Worm (Caenorhabditis elegans) whole organism, L3 larva: ENCODE results near the gene fib-1.

Source experiments
- R02D3.7 ChIP-seq: fragments of 150-350 bp; optimal IDR thresholded peaks from 2 replicates; lab custom pipeline; 2014; ENCODE audit warnings: missing biosample characterization, missing genetic modification characterization
- ZK546.5 ChIP-seq: sonication (generic microtip); optimal IDR thresholded peaks from 2 replicates; lab custom pipeline; 2017; ENCODE audit warnings: missing biosample characterization, missing genetic modification characterization
- ama-1 ChIP-seq: fragments of 150-350 bp; optimal IDR thresholded peaks from 2 replicates; lab custom pipeline; 2018
- ceh-16 ChIP-seq: sonication (generic microtip); optimal IDR thresholded peaks from 2 replicates; lab custom pipeline; 2017; ENCODE audit warnings: missing biosample characterization, missing genetic modification characterization
- ceh-28 ChIP-seq: fragments of 150-350 bp; optimal IDR thresholded peaks from 2 replicates; lab custom pipeline; 2014; ENCODE audit warnings: missing biosample characterization, missing genetic modification reagents, missing genetic modification characterization
- daf-12 ChIP-seq: fragments of 150-350 bp; optimal IDR thresholded peaks from 2 replicates; lab custom pipeline; 2014; ENCODE audit warnings: missing biosample characterization, missing genetic modification reagents, missing genetic modification characterization
- egl-27 ChIP-seq: sonication (generic microtip); optimal IDR thresholded peaks from 4 replicates; lab custom pipeline; 2017; ENCODE audit warnings: missing biosample characterization, missing genetic modification reagents, missing genetic modification characterization
- egl-5 ChIP-seq: fragments of 150-350 bp; optimal IDR thresholded peaks from 2 replicates; lab custom pipeline; 2017; ENCODE audit warnings: missing biosample characterization, missing genetic modification reagents, missing genetic modification characterization, inconsistent platforms
- elt-2 ChIP-seq: sonication (generic microtip); optimal IDR thresholded peaks from 2 replicates; lab custom pipeline; 2016; ENCODE audit warnings: missing genetic modification reagents, mild to moderate bottlenecking, missing genetic modification characterization, missing compliant biosample characterization
- elt-3 ChIP-seq, 3 experiments: fragments of 150-350 bp in 1 of 3; sonication (generic microtip) in 2 of 3; optimal IDR thresholded peaks; 2 replicates in 2 of 3; 4 replicates in 1 of 3; lab custom pipeline; 2014 to 2017; ENCODE audit warnings: missing biosample characterization in 3 of 3, missing genetic modification characterization in 3 of 3
- fos-1 ChIP-seq: fragments of 150-350 bp; optimal IDR thresholded peaks from 2 replicates; lab custom pipeline; 2014; ENCODE audit warnings: missing biosample characterization, missing genetic modification characterization
- jun-1 ChIP-seq: fragments of 150-350 bp; optimal IDR thresholded peaks from 2 replicates; lab custom pipeline; 2014; ENCODE audit warnings: missing biosample characterization, missing genetic modification reagents, missing genetic modification characterization
- lin-15B ChIP-seq: fragments of 150-350 bp; optimal IDR thresholded peaks from 2 replicates; lab custom pipeline; 2014; ENCODE audit warnings: missing biosample characterization, missing genetic modification characterization
- lsy-12 ChIP-seq: sonication (generic microtip); optimal IDR thresholded peaks from 2 replicates; lab custom pipeline; 2016; ENCODE audit warnings: mild to moderate bottlenecking, missing genetic modification characterization, missing compliant biosample characterization
- mml-1 ChIP-seq: fragments of 150-350 bp; sonication (generic microtip); optimal IDR thresholded peaks from 3 replicates; lab custom pipeline; 2014; ENCODE audit warnings: missing biosample characterization, missing genetic modification characterization
- nfya-1 ChIP-seq: sonication (generic microtip); optimal IDR thresholded peaks from 2 replicates; lab custom pipeline; 2017; ENCODE audit warnings: missing genetic modification characterization, mild to moderate bottlenecking, missing compliant biosample characterization, antibody characterized with exemption, moderate library complexity; ENCODE audit not compliant: insufficient read depth
- nhr-11 ChIP-seq: fragments of 150-350 bp; optimal IDR thresholded peaks from 2 replicates; lab custom pipeline; 2014; ENCODE audit warnings: missing biosample characterization, missing genetic modification characterization
- nhr-12 ChIP-seq: fragments of 150-350 bp; optimal IDR thresholded peaks from 2 replicates; lab custom pipeline; 2014; ENCODE audit warnings: missing biosample characterization, missing genetic modification characterization
- nhr-28 ChIP-seq: fragments of 150-350 bp; optimal IDR thresholded peaks from 2 replicates; lab custom pipeline; 2014; ENCODE audit warnings: missing biosample characterization, missing genetic modification characterization
- nhr-67 ChIP-seq: fragments of 150-350 bp; optimal IDR thresholded peaks from 2 replicates; lab custom pipeline; 2014; ENCODE audit warnings: missing biosample characterization, missing genetic modification characterization
- nhr-76 ChIP-seq: fragments of 150-350 bp; sonication (generic microtip); optimal IDR thresholded peaks from 5 replicates; lab custom pipeline; 2014; ENCODE audit warnings: missing biosample characterization, missing genetic modification characterization
- nhr-77 ChIP-seq: fragments of 150-350 bp; optimal IDR thresholded peaks from 2 replicates; lab custom pipeline; 2014; ENCODE audit warnings: missing biosample characterization, missing genetic modification characterization
- pha-4 ChIP-seq: fragments of 150-350 bp; optimal IDR thresholded peaks from 2 replicates; lab custom pipeline; 2014; ENCODE audit warnings: missing biosample characterization, missing genetic modification reagents, missing genetic modification characterization
- pqm-1 ChIP-seq: fragments of 150-350 bp; optimal IDR thresholded peaks from 2 replicates; lab custom pipeline; 2017; ENCODE audit warnings: missing biosample characterization, missing genetic modification characterization, inconsistent platforms
- sea-2 ChIP-seq: fragments of 150-350 bp; sonication (generic microtip); optimal IDR thresholded peaks from 4 replicates; lab custom pipeline; 2014; ENCODE audit warnings: missing biosample characterization, missing genetic modification reagents, missing genetic modification characterization
- snpc-4 ChIP-seq: fragments of 150-350 bp; optimal IDR thresholded peaks from 2 replicates; lab custom pipeline; 2014; ENCODE audit warnings: missing biosample characterization, missing genetic modification characterization
- tbx-2 ChIP-seq: sonication (generic microtip); optimal IDR thresholded peaks from 2 replicates; lab custom pipeline; 2016; ENCODE audit warnings: mild to moderate bottlenecking, missing genetic modification characterization, missing compliant biosample characterization
- zag-1 ChIP-seq: fragments of 150-350 bp; optimal IDR thresholded peaks from 2 replicates; lab custom pipeline; 2014; ENCODE audit warnings: missing biosample characterization, missing genetic modification characterization
- ztf-11 ChIP-seq: fragments of 150-350 bp; optimal IDR thresholded peaks from 2 replicates; lab custom pipeline; 2014; ENCODE audit warnings: missing biosample characterization, missing genetic modification characterization
- ztf-4 ChIP-seq: fragments of 150-350 bp; optimal IDR thresholded peaks from 2 replicates; lab custom pipeline; 2014; ENCODE audit warnings: missing biosample characterization, missing genetic modification characterization

fib-1 gene

DNA sequence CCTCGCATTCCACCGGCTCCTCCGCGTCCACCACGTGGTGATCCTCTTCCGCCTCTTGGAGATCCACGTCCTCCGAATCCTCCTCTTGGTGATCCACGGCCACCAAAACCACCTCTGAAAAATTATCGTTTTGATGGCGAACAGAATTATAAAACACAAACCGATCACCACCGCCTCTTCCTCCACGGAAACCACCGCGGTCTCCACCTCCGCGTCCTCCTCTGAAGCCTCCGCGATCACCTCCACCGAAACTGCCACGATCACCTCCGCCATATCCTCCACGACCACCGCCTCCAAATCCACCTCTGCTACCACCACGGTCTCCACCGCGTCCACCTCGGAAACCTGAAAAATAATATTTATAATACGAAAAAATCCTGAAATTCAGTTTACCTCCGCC lies 487 bp downstream of the fib-1 start:
- TF ChIP-seq lin-15B (tag; lab: Kevin White, UChicago), result no peak
- TF ChIP-seq nhr-67 (tag; lab: Kevin White, UChicago), result no peak
- TF ChIP-seq lsy-12, result no peak

DNA sequence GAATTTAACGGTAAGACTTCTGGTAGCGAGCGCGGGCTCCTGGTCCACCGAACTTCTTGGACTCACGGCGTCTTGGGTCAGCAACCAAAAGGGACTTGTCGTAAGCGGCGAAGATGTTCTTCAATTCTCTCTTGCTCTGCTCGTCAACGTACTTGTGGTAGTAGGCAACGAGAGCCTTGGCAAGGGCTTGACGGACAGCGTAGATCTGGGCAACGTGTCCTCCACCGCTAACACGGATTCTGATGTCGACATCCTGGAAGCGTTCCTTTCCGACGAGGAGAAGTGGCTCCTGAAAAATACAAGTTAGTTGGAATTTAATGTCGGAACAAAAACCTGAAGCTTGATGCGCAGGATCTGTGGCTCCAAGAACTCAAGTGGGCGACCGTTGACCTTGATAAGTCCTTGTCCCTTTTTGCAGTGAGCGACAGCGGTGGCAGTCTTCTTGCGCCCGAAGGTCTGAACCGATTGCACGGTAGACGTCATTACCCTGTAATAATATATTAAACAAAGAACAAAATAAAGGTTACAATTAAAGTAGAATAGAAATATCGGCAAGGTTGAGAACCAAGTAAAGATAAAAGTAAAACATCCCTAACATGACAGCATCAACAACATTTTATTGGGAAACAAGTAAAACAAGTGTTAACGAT lies 1.8 kb downstream of the fib-1 start, which contains the start of gene rps-16:
rps-16 (minus strand) TSS at position 487 of the 650 bp plus-strand sequence.
- no peak for TF ChIP-seq nhr-77 (tag; lab: Kevin White, UChicago)
- TF ChIP-seq ZK546.5 (tag; lab: Kevin White, UChicago), result no peak
- no peak for TF ChIP-seq nhr-12 (tag; lab: Kevin White, UChicago)
- no peak for TF ChIP-seq nhr-11 (tag; lab: Kevin White, UChicago)
- TF ChIP-seq fos-1, result no peak
- no peak for TF ChIP-seq tbx-2 (tag; lab: Kevin White, UChicago)
- TF ChIP-seq elt-2 (tag; lab: Kevin White, UChicago), result no peak
- TF ChIP-seq egl-5, result no peak
- no peak for TF ChIP-seq mml-1 (tag; lab: Kevin White, UChicago)
- TF ChIP-seq lsy-12, result no peak
- no peak for TF ChIP-seq jun-1 (tag; lab: Kevin White, UChicago)
- TF ChIP-seq snpc-4 (tag; lab: Kevin White, UChicago), result no peak
- TF ChIP-seq nhr-28 (tag; lab: Kevin White, UChicago), result no peak
- TF ChIP-seq ama-1, result no peak
- no peak for TF ChIP-seq lin-15B (tag; lab: Kevin White, UChicago)
- no peak for TF ChIP-seq elt-3 (tag; optimal IDR thresholded peaks at IDR 0.05; lab: Kevin White, UChicago)
- no peak for TF ChIP-seq ceh-16 (tag; lab: Kevin White, UChicago)
- TF ChIP-seq, all 47 proteins: peak for 0

DNA sequence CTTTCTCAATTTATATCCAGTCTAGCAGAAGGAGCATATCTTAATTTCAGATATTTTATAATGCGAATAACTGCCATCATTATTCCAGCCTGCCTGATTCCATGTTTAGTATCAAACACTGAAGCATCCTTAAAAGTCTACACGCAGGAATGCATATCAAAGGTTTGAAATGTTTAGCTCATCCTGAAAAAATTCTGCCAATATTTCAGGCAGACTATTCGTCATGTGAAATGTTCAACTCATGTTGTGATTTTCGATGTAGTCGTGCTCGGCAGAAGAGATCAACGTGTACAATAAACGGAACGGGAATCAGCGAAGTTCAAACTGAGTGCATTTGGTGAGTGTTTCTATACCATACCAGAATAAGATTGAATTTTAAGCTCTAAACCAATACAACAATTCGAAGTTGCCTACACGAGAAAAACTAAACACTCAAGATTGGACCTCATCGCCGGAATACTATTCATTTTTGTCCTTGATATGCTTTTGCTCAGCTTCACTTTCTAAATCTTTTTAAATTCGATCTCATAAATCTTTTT lies 2.5 kb downstream of the fib-1 start, which contains the start of gene T01C3.11:
T01C3.11 (plus strand) TSS at position 51 of the 539 bp plus-strand sequence.
- TF ChIP-seq R02D3.7 (tag; lab: Kevin White, UChicago) (no peak), nhr-11 (tag; lab: Kevin White, UChicago) (no peak), ztf-11 (no peak), lin-15B (tag; lab: Kevin White, UChicago) (no peak)

DNA sequence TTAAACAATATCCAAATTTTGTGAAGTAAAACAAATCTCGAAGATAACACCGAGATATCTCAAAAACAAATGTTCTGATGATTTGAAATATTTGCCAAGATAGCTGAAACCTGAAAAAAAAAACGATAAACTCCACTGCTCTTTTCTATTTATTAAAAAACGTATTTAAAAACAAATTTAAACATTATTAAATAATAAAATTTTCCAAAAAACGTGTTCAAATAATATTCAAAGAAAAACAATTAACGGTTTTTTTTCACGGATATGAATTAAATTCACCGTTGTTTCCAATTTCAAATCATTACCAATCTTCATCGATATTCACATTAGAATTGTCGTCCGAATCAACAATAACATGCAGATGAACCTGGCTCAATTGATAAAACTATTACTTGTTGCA lies 5.8 kb downstream of the fib-1 start, which contains the start of gene irld-14:
irld-14 (plus strand) TSS at position 301 of the 400 bp plus-strand sequence.
- TF ChIP-seq nhr-11 (tag; lab: Kevin White, UChicago) (no peak), egl-27 (no peak)

DNA sequence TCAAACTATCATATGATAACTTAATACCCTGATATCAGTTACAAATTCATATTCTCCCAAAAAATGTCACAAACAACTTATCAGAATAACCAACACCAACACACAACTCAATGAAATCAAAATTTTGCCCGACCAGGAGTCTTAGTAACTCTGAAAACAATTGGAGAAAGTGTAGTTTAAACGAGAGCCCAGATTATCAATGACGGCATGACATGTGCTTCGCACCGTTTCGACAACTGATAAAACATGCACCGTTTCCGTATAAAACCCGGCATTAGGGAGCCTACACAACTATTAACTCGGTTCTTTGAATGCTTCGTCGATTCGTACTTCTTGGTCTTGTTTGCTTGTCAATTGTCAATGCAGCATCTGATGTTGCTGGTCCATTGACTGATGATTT lies 8.4 kb downstream of the fib-1 start, which contains the start of gene fil-1:
fil-1 (plus strand) TSS at position 219 of the 400 bp plus-strand sequence.
- TF ChIP-seq pha-4, result peak; percentile 19
- TF ChIP-seq ceh-28 (tag; lab: Kevin White, UChicago), result no peak
- peak; percentile 74 for TF ChIP-seq elt-2 (tag; lab: Kevin White, UChicago)

DNA sequence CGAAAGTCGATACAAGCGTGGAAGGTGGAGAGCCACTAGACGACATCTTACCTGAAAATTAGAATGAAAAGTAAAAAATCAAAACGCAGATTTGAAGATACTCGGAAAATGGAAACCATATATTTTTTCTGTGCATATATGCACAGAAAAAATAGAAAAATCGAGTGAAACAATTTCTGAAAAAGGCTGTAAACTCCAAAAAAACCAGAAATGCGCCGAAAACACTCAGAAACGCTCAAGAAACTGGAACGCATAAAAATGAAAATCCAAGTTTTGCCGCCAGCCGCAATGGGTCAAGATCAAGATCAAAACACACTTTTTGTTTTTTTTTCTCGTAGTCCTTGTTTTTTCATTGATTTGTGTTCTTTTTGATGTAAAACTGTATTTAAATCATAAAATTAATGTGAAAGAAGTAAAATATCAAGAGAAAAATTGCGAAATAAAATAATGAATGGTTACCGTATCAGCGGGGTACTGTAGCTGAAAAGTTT lies 9.4 kb downstream of the fib-1 start, which contains the start of gene T01C3.3:
T01C3.3 (minus strand) TSS at position 51 of the 491 bp plus-strand sequence.
- TF ChIP-seq nhr-77 (tag; lab: Kevin White, UChicago) (no peak), ztf-4 (no peak), daf-12 (tag; lab: Kevin White, UChicago) (no peak), ceh-28 (tag; lab: Kevin White, UChicago) (no peak), nhr-67 (tag; lab: Kevin White, UChicago) (no peak), jun-1 (tag; lab: Kevin White, UChicago) (no peak), ceh-16 (tag; lab: Kevin White, UChicago) (no peak), nfya-1 (tag; lab: Kevin White, UChicago) (no peak), pqm-1 (tag; lab: Kevin White, UChicago) (no peak), sea-2 (GFP tag; lab: Kevin White, UChicago) (no peak), lsy-12 (no peak), egl-27 (no peak), nhr-76 (tag; lab: Kevin White, UChicago) (no peak), tbx-2 (tag; lab: Kevin White, UChicago) (no peak), ama-1 (no peak), elt-2 (tag; lab: Kevin White, UChicago) (no peak), zag-1 (no peak)
- TF ChIP-seq, all 47 proteins: peak for 0
